Worm (Caenorhabditis elegans) whole organism, L3 larva: ENCODE measurements around the gene M04G7.2.

Experiments used
- ama-1 ChIP-seq: fragments of 150-350 bp; optimal IDR thresholded peaks from 2 replicates; lab custom pipeline; 2018
- ceh-9 ChIP-seq: sonication (generic microtip); optimal IDR thresholded peaks from 2 replicates; lab custom pipeline; 2018; ENCODE audit warnings: missing biosample characterization, missing genetic modification characterization
- nhr-11 ChIP-seq: fragments of 150-350 bp; optimal IDR thresholded peaks from 2 replicates; lab custom pipeline; 2014; ENCODE audit warnings: missing biosample characterization, missing genetic modification characterization
- nhr-28 ChIP-seq: fragments of 150-350 bp; optimal IDR thresholded peaks from 2 replicates; lab custom pipeline; 2014; ENCODE audit warnings: missing biosample characterization, missing genetic modification characterization
- nhr-76 ChIP-seq: fragments of 150-350 bp; sonication (generic microtip); optimal IDR thresholded peaks from 5 replicates; lab custom pipeline; 2014; ENCODE audit warnings: missing biosample characterization, missing genetic modification characterization
- tbx-2 ChIP-seq: sonication (generic microtip); optimal IDR thresholded peaks from 2 replicates; lab custom pipeline; 2016; ENCODE audit warnings: mild to moderate bottlenecking, missing genetic modification characterization, missing compliant biosample characterization
- unc-62 ChIP-seq: fragments of 150-350 bp; sonication (generic microtip); optimal IDR thresholded peaks from 4 replicates; lab custom pipeline; 2014; ENCODE audit warnings: missing biosample characterization, missing genetic modification reagents, missing genetic modification characterization
- zag-1 ChIP-seq: fragments of 150-350 bp; optimal IDR thresholded peaks from 2 replicates; lab custom pipeline; 2014; ENCODE audit warnings: missing biosample characterization, missing genetic modification characterization
- ztf-11 ChIP-seq: fragments of 150-350 bp; optimal IDR thresholded peaks from 2 replicates; lab custom pipeline; 2014; ENCODE audit warnings: missing biosample characterization, missing genetic modification characterization
- ztf-4 ChIP-seq: fragments of 150-350 bp; optimal IDR thresholded peaks from 2 replicates; lab custom pipeline; 2014; ENCODE audit warnings: missing biosample characterization, missing genetic modification characterization

- no peak for TF ChIP-seq nhr-11 (tag; lab: Kevin White, UChicago)
- no peak for TF ChIP-seq unc-62 (GFP tag; lab: Kevin White, UChicago)
- no peak for TF ChIP-seq ceh-9 (tag; lab: Kevin White, UChicago)
- no peak for TF ChIP-seq zag-1
- TF ChIP-seq ztf-11 (tag; lab: Kevin White, UChicago): no peak
- TF ChIP-seq nhr-28 (tag; lab: Kevin White, UChicago): no peak
- no peak for TF ChIP-seq nhr-76 (tag; lab: Kevin White, UChicago)
- TF ChIP-seq ama-1 (lab: Kevin White, UChicago): no peak
- TF ChIP-seq ztf-4 (tag; lab: Kevin White, UChicago): no peak
- no peak for TF ChIP-seq tbx-2 (tag; lab: Kevin White, UChicago)
Observed at ce11 chrIV:427100-427908, 33.5 kb downstream of the M04G7.2 start.
